Worm (Caenorhabditis elegans) whole organism, L2 larva: ENCODE measurements around the gene F14E5.8.

Experiments used
- F13H6.1 ChIP-seq: sonication (generic microtip); optimal IDR thresholded peaks from 2 replicates; lab custom pipeline; 2016; ENCODE audit warnings: missing genetic modification characterization, missing compliant biosample characterization
- alr-1 ChIP-seq: fragments of 150-350 bp; optimal IDR thresholded peaks from 2 replicates; lab custom pipeline; 2014; ENCODE audit warnings: missing biosample characterization, missing genetic modification characterization
- ama-1 ChIP-seq: fragments of 150-350 bp; optimal IDR thresholded peaks from 2 replicates; lab custom pipeline; 2018; ENCODE audit warnings: inconsistent platforms
- crh-2 ChIP-seq: sonication (generic microtip); optimal IDR thresholded peaks from 2 replicates; lab custom pipeline; 2017; ENCODE audit warnings: missing biosample characterization, missing genetic modification characterization
- dmd-4 ChIP-seq: sonication (generic microtip); optimal IDR thresholded peaks from 2 replicates; lab custom pipeline; 2017; ENCODE audit warnings: missing biosample characterization, missing genetic modification characterization
- egl-27 ChIP-seq: sonication (generic microtip); optimal IDR thresholded peaks from 3 replicates; lab custom pipeline; 2017; ENCODE audit warnings: missing biosample characterization, missing genetic modification reagents, missing genetic modification characterization
- elt-3 ChIP-seq: sonication (generic microtip); optimal IDR thresholded peaks from 2 replicates; lab custom pipeline; 2017; ENCODE audit warnings: missing biosample characterization, missing genetic modification characterization
- fos-1 ChIP-seq: fragments of 150-350 bp; optimal IDR thresholded peaks from 2 replicates; lab custom pipeline; 2014; ENCODE audit warnings: missing biosample characterization, missing genetic modification characterization
- lin-11 ChIP-seq: fragments of 150-350 bp; sonication (generic microtip); optimal IDR thresholded peaks from 2 replicates; lab custom pipeline; 2014; ENCODE audit warnings: missing biosample characterization, missing genetic modification characterization, inconsistent platforms, mixed read lengths
- lin-13 ChIP-seq: fragments of 150-350 bp; optimal IDR thresholded peaks from 2 replicates; lab custom pipeline; 2014; ENCODE audit warnings: missing biosample characterization, missing genetic modification reagents, missing genetic modification characterization
- lin-39 ChIP-seq: fragments of 150-350 bp; optimal IDR thresholded peaks from 2 replicates; lab custom pipeline; 2014; ENCODE audit warnings: missing biosample characterization, missing genetic modification reagents, missing genetic modification characterization
- mab-5 ChIP-seq: fragments of 150-350 bp; optimal IDR thresholded peaks from 2 replicates; lab custom pipeline; 2014; ENCODE audit warnings: missing biosample characterization, missing genetic modification characterization
- nhr-11 ChIP-seq: fragments of 150-350 bp; optimal IDR thresholded peaks from 2 replicates; lab custom pipeline; 2014; ENCODE audit warnings: missing biosample characterization, missing genetic modification characterization
- nhr-21 ChIP-seq: fragments of 150-350 bp; optimal IDR thresholded peaks from 2 replicates; lab custom pipeline; 2014; ENCODE audit warnings: missing biosample characterization, missing genetic modification characterization
- nhr-23 ChIP-seq: fragments of 150-350 bp; optimal IDR thresholded peaks from 2 replicates; lab custom pipeline; 2014; ENCODE audit warnings: missing biosample characterization, missing genetic modification reagents, missing genetic modification characterization
- nhr-6 ChIP-seq: fragments of 150-350 bp; optimal IDR thresholded peaks from 2 replicates; lab custom pipeline; 2014; ENCODE audit warnings: missing biosample characterization, missing genetic modification characterization
- nhr-77 ChIP-seq: fragments of 150-350 bp; optimal IDR thresholded peaks from 2 replicates; lab custom pipeline; 2014; ENCODE audit warnings: missing biosample characterization, missing genetic modification characterization
- sem-4 ChIP-seq: fragments of 150-350 bp; optimal IDR thresholded peaks from 2 replicates; lab custom pipeline; 2014; ENCODE audit warnings: missing biosample characterization, missing genetic modification reagents, missing genetic modification characterization
- skn-1 ChIP-seq: sonication (generic microtip); optimal IDR thresholded peaks from 2 replicates; lab custom pipeline; 2017; ENCODE audit warnings: missing biosample characterization, missing genetic modification characterization
- sma-3 ChIP-seq: sonication (generic microtip); optimal IDR thresholded peaks from 2 replicates; lab custom pipeline; 2016; ENCODE audit warnings: missing genetic modification reagents, missing genetic modification characterization, missing compliant biosample characterization
- sma-9 ChIP-seq, 2 experiments: fragments of 150-350 bp in 1 of 2; sonication (generic microtip) in 1 of 2; optimal IDR thresholded peaks; 2 replicates each; lab custom pipeline; 2014 to 2016; ENCODE audit warnings: missing genetic modification characterization in 2 of 2, mild to moderate bottlenecking in 1 of 2, missing biosample characterization in 1 of 2, missing compliant biosample characterization in 1 of 2, missing genetic modification reagents in 1 of 2, moderate library complexity in 1 of 2
- snpc-4 ChIP-seq: fragments of 150-350 bp; optimal IDR thresholded peaks from 2 replicates; lab custom pipeline; 2014; ENCODE audit warnings: missing biosample characterization, missing genetic modification characterization
- unc-39 ChIP-seq: fragments of 150-350 bp; optimal IDR thresholded peaks from 2 replicates; lab custom pipeline; 2014; ENCODE audit warnings: missing biosample characterization, missing genetic modification characterization
- unc-55 ChIP-seq: fragments of 150-350 bp; sonication (generic microtip); optimal IDR thresholded peaks from 3 replicates; lab custom pipeline; 2014; ENCODE audit warnings: missing biosample characterization, missing genetic modification reagents, missing genetic modification characterization
- unc-62 ChIP-seq: fragments of 150-350 bp; optimal IDR thresholded peaks from 2 replicates; lab custom pipeline; 2014; ENCODE audit warnings: missing biosample characterization, missing genetic modification reagents, missing genetic modification characterization
- ztf-1 ChIP-seq: fragments of 200-800 bp; sonication (Bioruptor generic); conservative IDR thresholded peaks from 2 replicates; pipeline ENCODE4 v1.3.6; 2022; ENCODE audit warnings: missing genetic modification characterization, missing compliant biosample characterization
- ztf-11 ChIP-seq: sonication (generic microtip); optimal IDR thresholded peaks from 2 replicates; lab custom pipeline; 2017; ENCODE audit warnings: missing biosample characterization, missing genetic modification characterization
- ztf-4 ChIP-seq: fragments of 150-350 bp; optimal IDR thresholded peaks from 2 replicates; lab custom pipeline; 2014; ENCODE audit warnings: missing biosample characterization, missing genetic modification characterization

Gene F14E5.8

ce11 chrII:8382880-8383279 is 37.0 kb upstream of the F14E5.8 start (continued):
- peak; percentile 70 for TF ChIP-seq F13H6.1 (tag; lab: Kevin White, UChicago)
- no peak for TF ChIP-seq mab-5 (tag; lab: Kevin White, UChicago)
- TF ChIP-seq nhr-6 (tag; lab: Kevin White, UChicago): no peak
- TF ChIP-seq snpc-4 (tag; lab: Kevin White, UChicago): no peak
- TF ChIP-seq nhr-77 (tag; lab: Kevin White, UChicago): no peak

- peak; percentile 76 for TF ChIP-seq skn-1
- no peak for TF ChIP-seq lin-39 (tag; lab: Kevin White, UChicago)
- TF ChIP-seq unc-55 (GFP tag; lab: Kevin White, UChicago): no peak
- TF ChIP-seq unc-39 (tag; lab: Kevin White, UChicago): no peak
- peak; percentile 93 for TF ChIP-seq fos-1 (tag; lab: Kevin White, UChicago)
- TF ChIP-seq sma-9 (GFP tag; optimal IDR thresholded peaks at IDR 0.05; lab: Kevin White, UChicago): peak; percentile 72
- TF ChIP-seq sma-9 (tag; optimal IDR thresholded peaks at IDR 0.05; lab: Kevin White, UChicago): no peak
These were observed 35.6 kb upstream of the F14E5.8 start for ce11 chrII:8384344-8384743.

- TF ChIP-seq nhr-77 (tag; lab: Kevin White, UChicago): no peak
- TF ChIP-seq egl-27 (tag; lab: Kevin White, UChicago): no peak
- TF ChIP-seq F13H6.1 (tag; lab: Kevin White, UChicago): no peak
- TF ChIP-seq ama-1 (lab: Kevin White, UChicago): no peak
- no peak for TF ChIP-seq alr-1
- TF ChIP-seq sem-4: no peak
- no peak for TF ChIP-seq crh-2 (tag; lab: Kevin White, UChicago)
- no peak for TF ChIP-seq nhr-23 (tag; lab: Kevin White, UChicago)
- TF ChIP-seq sma-3 (GFP tag; lab: Kevin White, UChicago): no peak
- no peak for TF ChIP-seq dmd-4 (tag; lab: Kevin White, UChicago)
- no peak for TF ChIP-seq nhr-21 (tag; lab: Kevin White, UChicago)
- TF ChIP-seq lin-11 (tag; lab: Kevin White, UChicago): no peak
- no peak for TF ChIP-seq elt-3 (tag; lab: Kevin White, UChicago)
- TF ChIP-seq ztf-1: no peak
These were observed 34.3 kb upstream of the F14E5.8 start for ce11 chrII:8385561-8385960.

ce11 chrII:8386897-8387296 is 33.0 kb upstream of the F14E5.8 start:
- TF ChIP-seq ztf-11 (tag; lab: Kevin White, UChicago) (no peak), unc-62 (GFP tag; lab: Kevin White, UChicago) (no peak), fos-1 (tag; lab: Kevin White, UChicago) (peak; percentile 78), ztf-4 (tag; lab: Kevin White, UChicago) (no peak), sma-9 (GFP tag; optimal IDR thresholded peaks at IDR 0.05; lab: Kevin White, UChicago) (peak; percentile 13), sma-9 (tag; optimal IDR thresholded peaks at IDR 0.05; lab: Kevin White, UChicago) (no peak)

ce11 chrII:8388001-8388513 is 31.8 kb upstream of the F14E5.8 start, which contains the start of gene drd-1:
Gene drd-1, plus strand, starts transcription at chrII:8388051.
- TF ChIP-seq skn-1 (peak; percentile 22), fos-1 (tag; lab: Kevin White, UChicago) (peak; percentile 91), sma-9 (GFP tag; optimal IDR thresholded peaks at IDR 0.05; lab: Kevin White, UChicago) (peak; percentile 69), sma-9 (tag; optimal IDR thresholded peaks at IDR 0.05; lab: Kevin White, UChicago) (no peak), nhr-11 (no peak), crh-2 (tag; lab: Kevin White, UChicago) (peak; percentile 23), lin-13 (GFP tag; lab: Kevin White, UChicago) (no peak), F13H6.1 (tag; lab: Kevin White, UChicago) (no peak)
- TF ChIP-seq, all 48 proteins: peak for 4

- peak; percentile 54 for TF ChIP-seq fos-1 (tag; lab: Kevin White, UChicago)
- TF ChIP-seq skn-1: no peak
These were observed 29.1 kb upstream of the F14E5.8 start, which contains the start of gene F49E12.10 for ce11 chrII:8390751-8391150. Gene F49E12.10, plus strand, starts transcription at chrII:8391051.

ce11 chrII:8392215-8392614 is 27.7 kb upstream of the F14E5.8 start:
- TF ChIP-seq mab-5 (tag; lab: Kevin White, UChicago) (no peak), fos-1 (tag; lab: Kevin White, UChicago) (peak; percentile 55)
